Fruit fly (Drosophila melanogaster): ENCODE data around the gene CG12617.

The CG12617 gene

DNA sequence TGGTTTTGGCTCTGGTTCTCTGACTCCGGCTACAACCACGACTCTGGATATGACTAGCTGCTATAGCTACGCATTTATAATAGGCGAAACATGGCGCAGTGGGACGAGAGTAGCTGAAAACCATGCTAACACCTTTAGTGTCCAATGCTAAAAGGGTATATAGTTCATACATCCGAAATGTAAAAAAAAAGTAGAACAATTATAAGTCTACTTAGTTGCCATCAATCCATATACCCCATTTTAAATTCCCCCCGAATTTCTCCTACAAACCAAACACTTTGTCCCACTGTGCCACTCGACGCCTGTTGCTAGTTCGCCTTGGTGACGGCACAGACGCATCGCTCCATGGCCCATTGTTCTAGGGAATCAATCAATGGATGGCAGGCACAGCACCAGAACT lies 31.8 kb downstream of the CG12617 start (continued):
- TF ChIP-seq en (GFP tag; optimal IDR thresholded peaks at IDR 0.05) (no peak), ken (GFP tag; IDR thresholded peaks at IDR 0.05) (peak; percentile 57; the same call in 1 of the 3 replicates), Nf-YA (GFP tag; IDR thresholded peaks at IDR 0.05) (0 out of 2 replicates have a peak, but pooled peaks have one; percentile 45), CG4360 (GFP tag; IDR thresholded peaks at IDR 0.05) (peak; percentile 61), Gug (GFP tag; IDR thresholded peaks at IDR 0.05) (peak; percentile 89), CG14710 (tag; optimal IDR thresholded peaks at IDR 0.05) (peak; percentile 77), Eip74EF (GFP tag; optimal IDR thresholded peaks at IDR 0.05) (peak in 1 of 2 experiments; percentile 23), CG15514 (GFP tag; optimal IDR thresholded peaks at IDR 0.05) (peak; percentile 67), twi (tag; optimal IDR thresholded peaks at IDR 0.05) (no peak), croc (GFP tag; conservative IDR thresholded peaks at IDR 0.05) (peak; percentile 75), usp (GFP tag; optimal IDR thresholded peaks at IDR 0.05) (no peak), z (GFP tag; IDR thresholded peaks at IDR 0.05) (0 out of 3 replicates have a peak, but pooled peaks have one; percentile 32), CG1792 (GFP tag; optimal IDR thresholded peaks at IDR 0.05) (peak; percentile 79), CG18262 (tag; optimal IDR thresholded peaks at IDR 0.05) (peak; percentile 89), BtbVII (GFP tag; optimal IDR thresholded peaks at IDR 0.05) (peak; percentile 55), Hsf (GFP tag; optimal IDR thresholded peaks at IDR 0.05) (peak; percentile 66), cas (GFP tag; IDR thresholded peaks at IDR 0.05) (no peak), CG14050 (GFP tag; IDR thresholded peaks at IDR 0.05) (no peak; the same call in 2 of the 3 replicates), E2f2 (GFP tag; IDR thresholded peaks at IDR 0.05) (0 out of 2 replicates have a peak, but pooled peaks have one; percentile 8), CG2712 (tag; optimal IDR thresholded peaks at IDR 0.05) (peak; percentile 89), pb (GFP tag; optimal IDR thresholded peaks at IDR 0.05) (peak; percentile 65), CG17328 (GFP tag; IDR thresholded peaks at IDR 0.05) (peak; percentile 67), bcd (GFP tag; optimal IDR thresholded peaks at IDR 0.05) (peak; percentile 85), CG11695 (GFP tag; IDR thresholded peaks at IDR 0.05) (peak; percentile 74), CG9727 (GFP tag; optimal IDR thresholded peaks at IDR 0.05) (peak; percentile 82), yki (optimal IDR thresholded peaks at IDR 0.05) (no peak), klu (GFP tag; IDR thresholded peaks at IDR 0.05) (0 out of 2 replicates have a peak, but pooled peaks have one; percentile 27), Vsx1 (GFP tag; optimal IDR thresholded peaks at IDR 0.05) (peak; percentile 26), CG42726 (GFP tag; IDR thresholded peaks at IDR 0.05; ENCODE audit: partially characterized antibody) (no peak), mam (GFP tag; optimal IDR thresholded peaks at IDR 0.05) (peak; percentile 67), rib (GFP tag; IDR thresholded peaks at IDR 0.05) (no peak), HLH4C (GFP tag; IDR thresholded peaks at IDR 0.05; ENCODE audit: partially characterized antibody) (no peak), CG16863 (GFP tag; optimal IDR thresholded peaks at IDR 0.05) (peak; percentile 16), Ssrp (tag; optimal IDR thresholded peaks at IDR 0.05) (peak; percentile 54), CG10431 (GFP tag; optimal IDR thresholded peaks at IDR 0.05) (no peak), CG34224 (GFP tag; IDR thresholded peaks at IDR 0.05; ENCODE audit: partially characterized antibody) (no peak), fu2 (GFP tag; optimal IDR thresholded peaks at IDR 0.05) (no peak), Meics (GFP tag; optimal IDR thresholded peaks at IDR 0.05) (peak; percentile 76), CG6689 (GFP tag; IDR thresholded peaks at IDR 0.05) (peak; percentile 90), Neu2 (GFP tag; optimal IDR thresholded peaks at IDR 0.05; ENCODE audit: borderline replicate concordance) (no peak), B-H1 (GFP tag; IDR thresholded peaks at IDR 0.05) (peak; percentile 84), sens (GFP tag) (peak; percentile 98), cad (GFP tag; optimal IDR thresholded peaks at IDR 0.05) (no peak), CG4730 (GFP tag; IDR thresholded peaks at IDR 0.05) (peak; percentile 83), peb (GFP tag; IDR thresholded peaks at IDR 0.05) (peak; percentile 77), hth (optimal IDR thresholded peaks at IDR 0.05) (no peak), jigr1 (GFP tag; IDR thresholded peaks at IDR 0.05) (peak; percentile 56; the same call in 1 of the 3 replicates), jumu (GFP tag; optimal IDR thresholded peaks at IDR 0.05) (peak; percentile 55), CG30020 (tag; optimal IDR thresholded peaks at IDR 0.05) (no peak), bsh (GFP tag; optimal IDR thresholded peaks at IDR 0.05) (peak; percentile 72 to 76), CG3281 (GFP tag; optimal IDR thresholded peaks at IDR 0.05) (peak; percentile 68), crc (GFP tag; optimal IDR thresholded peaks at IDR 0.05) (peak; percentile 65)
